Worm (Caenorhabditis elegans) whole organism, L2 larva: ENCODE data around the gene R11F4.1.
A peak's percentile ranks its signal among the peaks of the same experiment; 100 is the strongest.

Source experiments
- C34F6.9 ChIP-seq: fragments of 150-350 bp; optimal IDR thresholded peaks from 2 replicates; lab custom pipeline; 2014; ENCODE audit warnings: missing biosample characterization, missing genetic modification characterization
- alr-1 ChIP-seq: fragments of 150-350 bp; optimal IDR thresholded peaks from 2 replicates; lab custom pipeline; 2014; ENCODE audit warnings: missing biosample characterization, missing genetic modification characterization
- ama-1 ChIP-seq: fragments of 150-350 bp; optimal IDR thresholded peaks from 2 replicates; lab custom pipeline; 2018; ENCODE audit warnings: inconsistent platforms
- blmp-1 ChIP-seq: sonication (generic microtip); optimal IDR thresholded peaks from 2 replicates; lab custom pipeline; 2017; ENCODE audit warnings: missing genetic modification characterization, mild to moderate bottlenecking, missing compliant biosample characterization, antibody characterized with exemption, moderate library complexity; ENCODE audit not compliant: insufficient read depth
- ceh-16 ChIP-seq: fragments of 150-350 bp; optimal IDR thresholded peaks from 2 replicates; lab custom pipeline; 2014; ENCODE audit warnings: missing biosample characterization, missing genetic modification characterization
- ceh-82 ChIP-seq: fragments of 150-350 bp; optimal IDR thresholded peaks from 2 replicates; lab custom pipeline; 2014; ENCODE audit warnings: missing biosample characterization, missing genetic modification characterization
- crh-2 ChIP-seq: sonication (generic microtip); optimal IDR thresholded peaks from 2 replicates; lab custom pipeline; 2017; ENCODE audit warnings: missing biosample characterization, missing genetic modification characterization
- egl-27 ChIP-seq: sonication (generic microtip); optimal IDR thresholded peaks from 3 replicates; lab custom pipeline; 2017; ENCODE audit warnings: missing biosample characterization, missing genetic modification reagents, missing genetic modification characterization
- elt-3 ChIP-seq: sonication (generic microtip); optimal IDR thresholded peaks from 2 replicates; lab custom pipeline; 2017; ENCODE audit warnings: missing biosample characterization, missing genetic modification characterization
- gmeb-1 ChIP-seq: fragments of 150-350 bp; optimal IDR thresholded peaks from 2 replicates; lab custom pipeline; 2014; ENCODE audit warnings: missing biosample characterization, missing genetic modification characterization
- lin-11 ChIP-seq: fragments of 150-350 bp; sonication (generic microtip); optimal IDR thresholded peaks from 2 replicates; lab custom pipeline; 2014; ENCODE audit warnings: missing biosample characterization, missing genetic modification characterization, inconsistent platforms, mixed read lengths
- lin-13 ChIP-seq: fragments of 150-350 bp; optimal IDR thresholded peaks from 2 replicates; lab custom pipeline; 2014; ENCODE audit warnings: missing biosample characterization, missing genetic modification reagents, missing genetic modification characterization
- lin-39 ChIP-seq: fragments of 150-350 bp; optimal IDR thresholded peaks from 2 replicates; lab custom pipeline; 2014; ENCODE audit warnings: missing biosample characterization, missing genetic modification reagents, missing genetic modification characterization
- lsy-2 ChIP-seq, 2 experiments: fragments of 150-350 bp in 1 of 2; sonication (generic microtip) in 1 of 2; optimal IDR thresholded peaks; 2 replicates each; lab custom pipeline; 2014 to 2017; ENCODE audit warnings: missing biosample characterization in 2 of 2, missing genetic modification characterization in 2 of 2
- mab-5 ChIP-seq: fragments of 150-350 bp; optimal IDR thresholded peaks from 2 replicates; lab custom pipeline; 2014; ENCODE audit warnings: missing biosample characterization, missing genetic modification characterization
- mdl-1 ChIP-seq, 2 experiments: fragments of 150-350 bp in 1 of 2; sonication (generic microtip) in 1 of 2; optimal IDR thresholded peaks; 2 replicates each; lab custom pipeline; 2017; ENCODE audit warnings: missing biosample characterization in 2 of 2, missing genetic modification characterization in 2 of 2
- nhr-10 ChIP-seq: sonication (generic microtip); optimal IDR thresholded peaks from 2 replicates; lab custom pipeline; 2017; ENCODE audit warnings: missing biosample characterization, missing genetic modification characterization
- nhr-11 ChIP-seq: fragments of 150-350 bp; optimal IDR thresholded peaks from 2 replicates; lab custom pipeline; 2014; ENCODE audit warnings: missing biosample characterization, missing genetic modification characterization
- nhr-129 ChIP-seq: fragments of 150-350 bp; optimal IDR thresholded peaks from 2 replicates; lab custom pipeline; 2014; ENCODE audit warnings: missing biosample characterization, missing genetic modification characterization
- nhr-21 ChIP-seq: fragments of 150-350 bp; optimal IDR thresholded peaks from 2 replicates; lab custom pipeline; 2014; ENCODE audit warnings: missing biosample characterization, missing genetic modification characterization
- nhr-25 ChIP-seq: fragments of 150-350 bp; sonication (generic microtip); optimal IDR thresholded peaks from 3 replicates; lab custom pipeline; 2014; ENCODE audit warnings: missing biosample characterization, missing genetic modification characterization
- nhr-77 ChIP-seq: fragments of 150-350 bp; optimal IDR thresholded peaks from 2 replicates; lab custom pipeline; 2014; ENCODE audit warnings: missing biosample characterization, missing genetic modification characterization
- sem-4 ChIP-seq: fragments of 150-350 bp; optimal IDR thresholded peaks from 2 replicates; lab custom pipeline; 2014; ENCODE audit warnings: missing biosample characterization, missing genetic modification reagents, missing genetic modification characterization
- sma-3 ChIP-seq: sonication (generic microtip); optimal IDR thresholded peaks from 2 replicates; lab custom pipeline; 2016; ENCODE audit warnings: missing genetic modification reagents, missing genetic modification characterization, missing compliant biosample characterization
- sma-9 ChIP-seq, 2 experiments: fragments of 150-350 bp in 1 of 2; sonication (generic microtip) in 1 of 2; optimal IDR thresholded peaks; 2 replicates each; lab custom pipeline; 2014 to 2016; ENCODE audit warnings: missing genetic modification characterization in 2 of 2, mild to moderate bottlenecking in 1 of 2, missing biosample characterization in 1 of 2, missing compliant biosample characterization in 1 of 2, missing genetic modification reagents in 1 of 2, moderate library complexity in 1 of 2
- unc-39 ChIP-seq: fragments of 150-350 bp; optimal IDR thresholded peaks from 2 replicates; lab custom pipeline; 2014; ENCODE audit warnings: missing biosample characterization, missing genetic modification characterization
- unc-62 ChIP-seq: fragments of 150-350 bp; optimal IDR thresholded peaks from 2 replicates; lab custom pipeline; 2014; ENCODE audit warnings: missing biosample characterization, missing genetic modification reagents, missing genetic modification characterization
- ztf-1 ChIP-seq: fragments of 200-800 bp; sonication (Bioruptor generic); conservative IDR thresholded peaks from 2 replicates; pipeline ENCODE4 v1.3.6; 2022; ENCODE audit warnings: missing genetic modification characterization, missing compliant biosample characterization
- ztf-4 ChIP-seq: fragments of 150-350 bp; optimal IDR thresholded peaks from 2 replicates; lab custom pipeline; 2014; ENCODE audit warnings: missing biosample characterization, missing genetic modification characterization

The R11F4.1 gene

DNA sequence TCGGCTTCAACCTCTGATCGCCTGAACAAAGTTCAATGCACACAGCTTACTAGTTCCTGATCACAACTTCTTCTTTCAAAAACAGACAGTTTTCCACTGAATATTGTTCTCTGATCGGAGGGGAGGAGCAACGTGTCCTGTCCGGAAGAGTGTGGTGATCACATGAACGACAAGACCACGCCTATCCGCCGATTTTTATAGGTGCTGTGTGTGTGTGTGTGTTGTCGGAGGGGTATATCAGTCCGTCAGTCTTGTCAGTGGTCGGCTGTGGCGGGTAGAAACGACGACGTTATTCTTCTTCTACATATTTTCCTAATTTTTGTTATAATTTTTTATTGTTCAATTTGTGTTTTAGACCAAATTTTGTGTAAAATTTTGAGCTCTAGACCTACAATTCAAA lies 940 bp upstream of the R11F4.1 start:
- TF ChIP-seq lin-39 = no peak
- TF ChIP-seq sma-9 (GFP tag; optimal IDR thresholded peaks at IDR 0.05; lab: Kevin White, UChicago) = peak; percentile 85
- no peak for TF ChIP-seq sma-9 (tag; optimal IDR thresholded peaks at IDR 0.05; lab: Kevin White, UChicago)
- peak; percentile 18 for TF ChIP-seq gmeb-1
- TF ChIP-seq sem-4 (tag; lab: Kevin White, UChicago) = no peak
- TF ChIP-seq ama-1 (lab: Kevin White, UChicago) = peak; percentile 59
- no peak for TF ChIP-seq crh-2 (tag; lab: Kevin White, UChicago)
- TF ChIP-seq unc-62 (GFP tag; lab: Kevin White, UChicago) = no peak
- no peak for TF ChIP-seq nhr-25 (tag; lab: Kevin White, UChicago)
- no peak for TF ChIP-seq nhr-11
- no peak for TF ChIP-seq nhr-10 (tag; lab: Kevin White, UChicago)
- no peak for TF ChIP-seq mdl-1 (tag; optimal IDR thresholded peaks at IDR 0.05; lab: Kevin White, UChicago)
- peak; percentile 54 for TF ChIP-seq nhr-21 (tag; lab: Kevin White, UChicago)
- TF ChIP-seq sma-3 (GFP tag; lab: Kevin White, UChicago) = peak; percentile 6
- no peak for TF ChIP-seq ceh-16
- peak; percentile 47 for TF ChIP-seq nhr-129
- no peak for TF ChIP-seq egl-27 (tag; lab: Kevin White, UChicago)

DNA sequence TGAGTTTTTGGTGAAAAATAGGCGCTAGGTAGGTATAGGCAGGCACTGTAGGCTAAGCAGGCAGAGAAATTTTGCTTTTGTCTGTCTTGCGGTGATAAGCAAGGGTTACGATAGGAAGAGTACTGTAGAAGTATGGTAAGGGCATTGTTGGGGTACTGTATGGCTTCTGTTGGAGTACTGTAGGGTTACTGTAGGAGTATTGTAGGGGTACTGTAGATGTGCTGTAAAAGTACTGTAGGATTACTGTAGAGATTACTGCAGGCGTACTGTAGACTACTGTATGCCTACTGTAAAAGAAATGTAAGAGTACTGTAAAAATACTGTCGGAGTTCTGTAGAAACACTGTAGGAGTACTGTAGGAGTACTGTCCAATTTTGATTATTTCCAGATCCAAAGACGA lies 772 bp downstream of the R11F4.1 start:
- TF ChIP-seq lin-11 (tag; lab: Kevin White, UChicago) (no peak), nhr-11 (no peak), mab-5 (tag; lab: Kevin White, UChicago) (no peak), nhr-25 (tag; lab: Kevin White, UChicago) (no peak), lsy-2 (tag; optimal IDR thresholded peaks at IDR 0.05; lab: Kevin White, UChicago) (peak in 1 of 2 experiments; percentile 13), mdl-1 (tag; optimal IDR thresholded peaks at IDR 0.05; lab: Kevin White, UChicago) (no peak), ceh-82 (tag; lab: Kevin White, UChicago) (no peak)

- TF ChIP-seq ztf-1 (GFP tag; lab: Robert Waterston, UW) = no peak
- no peak for TF ChIP-seq nhr-129
- peak; percentile 32 for TF ChIP-seq sma-9 (GFP tag; optimal IDR thresholded peaks at IDR 0.05; lab: Kevin White, UChicago)
- no peak for TF ChIP-seq sma-9 (tag; optimal IDR thresholded peaks at IDR 0.05; lab: Kevin White, UChicago)
- TF ChIP-seq lin-13 (GFP tag; lab: Kevin White, UChicago) = no peak
- TF ChIP-seq lsy-2 (tag; optimal IDR thresholded peaks at IDR 0.05; lab: Kevin White, UChicago) = peak; percentile 2 to 88
- TF ChIP-seq nhr-21 (tag; lab: Kevin White, UChicago) = peak; percentile 57
- TF ChIP-seq ceh-16 = no peak
- peak; percentile 68 for TF ChIP-seq ama-1 (lab: Kevin White, UChicago)
- no peak for TF ChIP-seq C34F6.9
- TF ChIP-seq sma-3 (GFP tag; lab: Kevin White, UChicago) = peak; percentile 32
- no peak for TF ChIP-seq ztf-4 (tag; lab: Kevin White, UChicago)
- TF ChIP-seq nhr-77 = no peak
- no peak for TF ChIP-seq mdl-1 (tag; optimal IDR thresholded peaks at IDR 0.05; lab: Kevin White, UChicago)
These were observed 2.5 kb downstream of the R11F4.1 start for ce11 chrII:4094030-4094846.

DNA sequence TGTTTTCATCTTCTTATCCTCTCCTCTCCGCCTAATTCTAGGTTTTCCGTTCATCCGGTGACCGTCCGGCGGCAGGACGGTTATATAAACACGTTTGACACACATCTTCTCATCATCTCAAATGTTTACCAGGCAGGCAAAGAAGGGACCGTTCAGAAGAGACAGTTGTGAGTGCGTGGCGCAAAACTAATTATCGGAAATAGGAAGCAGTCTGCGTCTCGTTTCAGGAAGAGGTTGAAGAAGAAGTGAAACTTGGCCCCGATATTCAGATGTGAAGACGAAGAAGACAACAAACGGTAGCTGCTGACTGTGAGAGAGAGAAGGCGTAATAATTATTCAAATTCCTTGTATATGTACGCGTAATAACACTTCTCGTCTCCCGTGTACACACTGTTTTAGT lies 7.0 kb downstream of the R11F4.1 start:
- TF ChIP-seq nhr-77 (no peak), mdl-1 (tag; optimal IDR thresholded peaks at IDR 0.05; lab: Kevin White, UChicago) (no peak), unc-39 (no peak), alr-1 (tag; lab: Kevin White, UChicago) (no peak)

DNA sequence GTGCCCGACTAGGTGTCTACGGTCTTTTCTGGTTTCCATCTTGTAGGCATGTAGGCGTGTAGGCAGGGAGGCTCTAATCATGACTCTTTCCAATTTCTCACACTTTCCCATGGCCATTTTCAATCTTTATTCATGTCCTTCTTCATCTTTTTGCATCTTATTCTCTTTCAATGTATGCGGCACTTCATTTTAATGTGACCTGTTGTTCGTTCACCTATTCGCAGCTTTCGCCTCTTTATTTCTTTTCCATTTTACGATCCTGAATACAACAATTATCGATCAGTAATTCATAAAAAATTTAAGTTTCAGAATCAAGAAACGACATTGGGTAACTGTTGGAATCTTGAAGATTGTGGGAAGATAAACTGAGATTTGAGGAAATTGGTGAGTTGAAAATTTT lies 8.8 kb downstream of the R11F4.1 start, which contains the start of gene rhgf-2:
rhgf-2 (plus strand) TSS at position 301 of the 400 bp plus-strand sequence.
- TF ChIP-seq lin-39 (no peak), nhr-129 (no peak), elt-3 (tag; lab: Kevin White, UChicago) (no peak), sem-4 (tag; lab: Kevin White, UChicago) (no peak), unc-62 (GFP tag; lab: Kevin White, UChicago) (no peak), unc-39 (no peak), ama-1 (lab: Kevin White, UChicago) (no peak), nhr-11 (no peak), blmp-1 (tag; lab: Kevin White, UChicago) (no peak), nhr-21 (tag; lab: Kevin White, UChicago) (no peak)
